Worm (Caenorhabditis elegans) whole organism, young adult: ENCODE results near the gene str-47.

Experiments
- B0035.1 ChIP-seq: sonication (generic microtip); optimal IDR thresholded peaks from 2 replicates; lab custom pipeline; 2016; ENCODE audit warnings: missing genetic modification characterization, mild to moderate bottlenecking, missing compliant biosample characterization, missing genotype, missing genetic modification reagents
- C17E4.6 ChIP-seq: fragments of 200-800 bp; sonication (Bioruptor generic); IDR thresholded peaks from 2 replicates; pipeline ENCODE4 v1.3.6; 2022; ENCODE audit warnings: missing genetic modification reagents, missing genetic modification characterization, missing compliant biosample characterization
- F37B4.10 ChIP-seq: fragments of 200-800 bp; sonication (Bioruptor generic); IDR thresholded peaks from 2 replicates; pipeline ENCODE4 v1.3.6; 2022; ENCODE audit warnings: missing genetic modification characterization, missing compliant biosample characterization
- F49E8.2 ChIP-seq: sonication (generic microtip); optimal IDR thresholded peaks from 3 replicates; lab custom pipeline; 2017; ENCODE audit warnings: missing genetic modification characterization, mild to moderate bottlenecking, missing compliant biosample characterization, antibody characterized with exemption, moderate library complexity; ENCODE audit not compliant: insufficient read depth
- K12H6.12 ChIP-seq: fragments of 200-800 bp; sonication (Bioruptor generic); optimal IDR thresholded peaks from 2 replicates; lab custom pipeline; 2018; ENCODE audit warnings: mild to moderate bottlenecking, missing genetic modification characterization, missing compliant biosample characterization
- Y67H2A.10 ChIP-seq: fragments of 200-800 bp; sonication (Bioruptor generic); conservative IDR thresholded peaks from 2 replicates; pipeline ENCODE4 v1.3.6; 2022; ENCODE audit warnings: missing genetic modification reagents, missing genetic modification characterization, missing compliant biosample characterization
- ZK185.1 ChIP-seq: sonication (generic microtip); optimal IDR thresholded peaks from 2 replicates; lab custom pipeline; 2016; ENCODE audit warnings: mild to moderate bottlenecking, missing genetic modification characterization, missing compliant biosample characterization; ENCODE audit not compliant: poor library complexity, severe bottlenecking
- akir-1 ChIP-seq: fragments of 200-800 bp; sonication (Bioruptor generic); optimal IDR thresholded peaks from 2 replicates; lab custom pipeline; 2018; ENCODE audit warnings: mild to moderate bottlenecking, missing genetic modification characterization, moderate library complexity, missing compliant biosample characterization
- ama-1 ChIP-seq, 3 experiments: fragments of 150-350 bp in 1 of 3; sonication (generic microtip) in 2 of 3; optimal IDR thresholded peaks; 2 replicates each; lab custom pipeline; 2014 to 2018; ENCODE audit warnings: missing biosample characterization in 2 of 3, missing genetic modification characterization in 2 of 3, missing genetic modification reagents in 2 of 3
- bed-1 ChIP-seq: fragments of 200-800 bp; sonication (Bioruptor generic); IDR thresholded peaks from 2 replicates; pipeline ENCODE4 v1.3.6; 2022; ENCODE audit warnings: missing genetic modification reagents, missing genetic modification characterization, missing compliant biosample characterization
- egl-44 ChIP-seq: fragments of 200-800 bp; sonication (Bioruptor generic); IDR thresholded peaks from 2 replicates; pipeline ENCODE4 v1.3.6; 2022; ENCODE audit warnings: missing genetic modification reagents, missing genetic modification characterization, missing compliant biosample characterization
- ets-4 ChIP-seq: fragments of 200-800 bp; sonication (Bioruptor generic); optimal IDR thresholded peaks from 2 replicates; lab custom pipeline; 2018; ENCODE audit warnings: mild to moderate bottlenecking, missing genetic modification characterization, missing compliant biosample characterization
- gei-17 ChIP-seq: fragments of 200-800 bp; sonication (Bioruptor generic); optimal IDR thresholded peaks from 2 replicates; lab custom pipeline; 2018; ENCODE audit warnings: mild to moderate bottlenecking, missing genetic modification characterization, missing compliant biosample characterization
- hmg-20 ChIP-seq: fragments of 200-800 bp; sonication (Bioruptor generic); IDR thresholded peaks from 2 replicates; pipeline ENCODE4 v1.3.6; 2022; ENCODE audit warnings: missing genetic modification reagents, missing genetic modification characterization, missing compliant biosample characterization
- lin-54 ChIP-seq: fragments of 200-800 bp; sonication (Bioruptor generic); optimal IDR thresholded peaks from 2 replicates; lab custom pipeline; 2018; ENCODE audit warnings: mild to moderate bottlenecking, missing genetic modification characterization, missing compliant biosample characterization
- lir-1 ChIP-seq: fragments of 200-800 bp; sonication (Bioruptor generic); conservative IDR thresholded peaks from 2 replicates; pipeline ENCODE4 v1.3.6; 2022; ENCODE audit warnings: missing genetic modification reagents, missing genetic modification characterization, missing compliant biosample characterization
- lsl-1 ChIP-seq: fragments of 200-800 bp; sonication (Bioruptor generic); optimal IDR thresholded peaks from 2 replicates; lab custom pipeline; 2018; ENCODE audit warnings: mild to moderate bottlenecking, missing genetic modification characterization, moderate library complexity, missing compliant biosample characterization
- madf-6 ChIP-seq: fragments of 200-800 bp; sonication (Bioruptor generic); IDR thresholded peaks from 2 replicates; pipeline ENCODE4 v1.3.6; 2022; ENCODE audit warnings: missing genetic modification reagents, missing genetic modification characterization, missing compliant biosample characterization
- mcd-1 ChIP-seq: fragments of 200-800 bp; sonication (Bioruptor generic); IDR thresholded peaks from 2 replicates; pipeline ENCODE4 v1.3.6; 2022; ENCODE audit warnings: missing genetic modification reagents, missing genetic modification characterization, missing compliant biosample characterization
- nfyb-1 ChIP-seq: fragments of 200-800 bp; sonication (Bioruptor generic); IDR thresholded peaks from 2 replicates; pipeline ENCODE4 v1.3.6; 2022; ENCODE audit warnings: missing genetic modification reagents, missing genetic modification characterization, missing compliant biosample characterization
- nhr-120 ChIP-seq: fragments of 200-800 bp; sonication (Bioruptor generic); IDR thresholded peaks from 2 replicates; pipeline ENCODE4 v1.3.6; 2022; ENCODE audit warnings: missing genetic modification characterization, missing compliant biosample characterization
- nhr-179 ChIP-seq: sonication (generic microtip); optimal IDR thresholded peaks from 2 replicates; lab custom pipeline; 2016; ENCODE audit warnings: mild to moderate bottlenecking, missing genetic modification characterization, missing compliant biosample characterization
- nhr-80 ChIP-seq: sonication (generic microtip); optimal IDR thresholded peaks from 2 replicates; lab custom pipeline; 2016; ENCODE audit warnings: missing genetic modification characterization, missing compliant biosample characterization
- rcor-1 ChIP-seq: fragments of 200-800 bp; sonication (Bioruptor generic); IDR thresholded peaks from 2 replicates; pipeline ENCODE4 v1.3.6; 2022; ENCODE audit warnings: missing genetic modification reagents, missing genetic modification characterization, missing compliant biosample characterization
- sea-2 ChIP-seq: fragments of 200-800 bp; sonication (Bioruptor generic); IDR thresholded peaks from 2 replicates; pipeline ENCODE4 v1.3.6; 2022; ENCODE audit warnings: missing genetic modification characterization, missing compliant biosample characterization
- snpc-1.1 ChIP-seq: sonication (generic microtip); optimal IDR thresholded peaks from 2 replicates; lab custom pipeline; 2017; ENCODE audit warnings: missing genetic modification characterization, mild to moderate bottlenecking, missing compliant biosample characterization, antibody characterized with exemption, moderate library complexity, missing genotype, missing genetic modification reagents; ENCODE audit not compliant: insufficient read depth
- somi-1 ChIP-seq: fragments of 200-800 bp; sonication (Bioruptor generic); optimal IDR thresholded peaks from 2 replicates; lab custom pipeline; 2018; ENCODE audit warnings: mild to moderate bottlenecking, missing genetic modification characterization, missing compliant biosample characterization
- tlf-1 ChIP-seq: fragments of 200-800 bp; sonication (Bioruptor generic); optimal IDR thresholded peaks from 2 replicates; lab custom pipeline; 2018; ENCODE audit warnings: mild to moderate bottlenecking, missing genetic modification characterization, missing compliant biosample characterization
- zfh-2 ChIP-seq: fragments of 200-800 bp; sonication (Bioruptor generic); conservative IDR thresholded peaks from 2 replicates; pipeline ENCODE4 v1.3.6; 2022; ENCODE audit warnings: missing genetic modification reagents, missing genetic modification characterization, missing compliant biosample characterization
- zim-3 ChIP-seq: sonication (generic microtip); optimal IDR thresholded peaks from 2 replicates; lab custom pipeline; 2017; ENCODE audit warnings: mild to moderate bottlenecking, missing genetic modification characterization, moderate library complexity, missing compliant biosample characterization
- ztf-18 ChIP-seq: sonication (generic microtip); optimal IDR thresholded peaks from 2 replicates; lab custom pipeline; 2016; ENCODE audit warnings: missing genotype, mild to moderate bottlenecking, missing genetic modification characterization, missing compliant biosample characterization
- ztf-22 ChIP-seq: fragments of 200-800 bp; sonication (Bioruptor generic); optimal IDR thresholded peaks from 2 replicates; lab custom pipeline; 2018; ENCODE audit warnings: mild to moderate bottlenecking, missing genetic modification characterization, moderate library complexity, missing compliant biosample characterization
- ztf-26 ChIP-seq: sonication (generic microtip); optimal IDR thresholded peaks from 2 replicates; lab custom pipeline; 2017; ENCODE audit warnings: missing genetic modification characterization, missing compliant biosample characterization
- ztf-3 ChIP-seq: fragments of 200-800 bp; sonication (Bioruptor generic); optimal IDR thresholded peaks from 2 replicates; lab custom pipeline; 2018; ENCODE audit warnings: mild to moderate bottlenecking, missing genetic modification characterization, missing compliant biosample characterization
- ztf-6 ChIP-seq: fragments of 200-800 bp; sonication (Bioruptor generic); IDR thresholded peaks from 2 replicates; pipeline ENCODE4 v1.3.6; 2022; ENCODE audit warnings: missing genetic modification reagents, missing genetic modification characterization, missing compliant biosample characterization

Gene str-47

DNA sequence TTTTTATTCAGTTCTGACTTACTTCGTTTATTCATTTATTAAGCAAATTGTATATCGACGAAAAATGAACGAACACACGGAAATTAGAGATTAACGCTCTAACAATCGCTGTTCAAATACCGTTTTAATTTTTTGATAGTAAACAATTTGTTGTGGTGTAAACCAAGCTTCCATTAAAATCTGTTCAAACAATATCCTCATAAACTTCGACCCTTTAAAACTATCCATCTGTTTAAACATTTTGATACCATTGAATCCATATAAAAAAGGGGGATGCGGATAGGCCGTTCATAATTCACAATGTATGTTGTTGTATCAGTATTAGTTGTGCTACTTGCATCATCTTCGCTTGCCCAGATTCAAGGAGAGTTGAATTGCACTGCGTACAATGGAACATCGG lies 19.0 kb upstream of the str-47 start, which contains the start of gene F07C4.6:
TSS of gene F07C4.6 (plus strand) at position 301 of the 400 bp plus-strand sequence.
- no peak for TF ChIP-seq hmg-20 (GFP tag; lab: Robert Waterston, UW)
- TF ChIP-seq tlf-1 (GFP tag; lab: Kevin White, UChicago): no peak
- no peak for TF ChIP-seq zfh-2 (GFP tag; lab: Robert Waterston, UW)
- TF ChIP-seq nfyb-1: no peak
- no peak for TF ChIP-seq rcor-1 (GFP tag; lab: Robert Waterston, UW)
- no peak for TF ChIP-seq ZK185.1 (tag; lab: Kevin White, UChicago)
- TF ChIP-seq egl-44: no peak
- TF ChIP-seq ztf-22: no peak
- no peak for TF ChIP-seq ztf-26 (tag; lab: Kevin White, UChicago)
- no peak for TF ChIP-seq C17E4.6 (GFP tag; lab: Robert Waterston, UW)

DNA sequence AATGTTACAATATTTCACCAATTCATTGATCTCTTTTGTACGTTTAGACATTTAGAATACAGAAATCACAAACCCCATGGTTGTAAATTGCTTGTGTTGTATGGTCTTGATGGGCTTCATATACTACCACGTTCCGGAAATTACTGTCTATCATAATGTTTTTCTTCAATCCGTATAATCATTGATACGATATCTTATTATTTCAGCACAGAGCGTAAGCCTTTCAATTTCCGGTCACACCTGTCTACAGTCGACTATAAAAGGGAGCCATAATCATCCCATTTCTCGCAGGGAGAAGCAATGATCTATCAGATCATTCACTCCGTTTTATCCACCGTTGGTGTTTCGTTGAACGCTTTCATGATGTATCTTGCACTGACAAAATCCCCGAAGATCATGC lies 16.1 kb upstream of the str-47 start, which contains the start of gene srd-30:
TSS of gene srd-30 (plus strand) at position 301 of the 400 bp plus-strand sequence.
- TF ChIP-seq gei-17 (no peak), nhr-179 (tag; lab: Kevin White, UChicago) (no peak), ama-1 (optimal IDR thresholded peaks at IDR 0.05; lab: Kevin White, UChicago) (no peak), ama-1 (GFP tag; optimal IDR thresholded peaks at IDR 0.05; lab: Kevin White, UChicago) (no peak), bed-1 (GFP tag; lab: Robert Waterston, UW) (no peak), ztf-26 (tag; lab: Kevin White, UChicago) (no peak), lsl-1 (GFP tag; lab: Kevin White, UChicago) (no peak), snpc-1.1 (no peak), madf-6 (GFP tag; lab: Robert Waterston, UW) (no peak), akir-1 (GFP tag; lab: Kevin White, UChicago) (no peak), Y67H2A.10 (no peak)

DNA sequence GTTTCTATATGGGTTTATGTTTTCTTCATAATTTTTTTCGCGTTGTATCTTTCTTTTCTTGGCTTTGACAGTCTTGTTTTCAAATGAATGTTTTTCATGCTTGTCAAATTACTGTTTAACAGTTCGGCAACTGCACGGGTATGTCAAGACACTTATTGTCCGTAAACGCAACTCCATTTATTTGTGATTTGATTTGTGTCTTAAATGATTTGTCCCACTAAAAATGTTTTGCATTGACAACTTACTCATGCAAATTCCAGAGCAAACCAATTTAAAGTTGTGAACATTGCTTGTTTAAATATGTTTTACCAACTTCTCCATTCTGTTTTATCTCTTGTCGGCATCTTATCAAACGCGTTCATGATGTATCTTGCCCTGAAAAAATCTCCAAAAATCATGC lies 13.8 kb upstream of the str-47 start, which contains the start of gene srd-25:
TSS of gene srd-25 (plus strand) at position 301 of the 400 bp plus-strand sequence.
- no peak for TF ChIP-seq mcd-1 (GFP tag; lab: Robert Waterston, UW)
- no peak for TF ChIP-seq ets-4
- TF ChIP-seq F49E8.2 (tag; lab: Kevin White, UChicago): no peak
- no peak for TF ChIP-seq ztf-3
- TF ChIP-seq nhr-80 (tag; lab: Kevin White, UChicago): no peak
- no peak for TF ChIP-seq nhr-120 (GFP tag; lab: Robert Waterston, UW)
- no peak for TF ChIP-seq lir-1 (GFP tag; lab: Robert Waterston, UW)
- no peak for TF ChIP-seq zim-3 (tag; lab: Kevin White, UChicago)
- TF ChIP-seq F37B4.10 (GFP tag; lab: Robert Waterston, UW): no peak
- no peak for TF ChIP-seq K12H6.12 (tag; lab: Kevin White, UChicago)
- TF ChIP-seq ztf-18 (tag; lab: Kevin White, UChicago): no peak
- no peak for TF ChIP-seq B0035.1
- TF ChIP-seq ztf-6 (GFP tag; lab: Robert Waterston, UW): no peak
- TF ChIP-seq lin-54 (GFP tag; lab: Kevin White, UChicago): no peak
- no peak for TF ChIP-seq Y67H2A.10
- no peak for TF ChIP-seq sea-2 (GFP tag; lab: Robert Waterston, UW)
- no peak for TF ChIP-seq somi-1 (GFP tag; lab: Kevin White, UChicago)
